Worm (Caenorhabditis elegans): Measurements from ENCODE around the gene cit-1.2.

- TF ChIP-seq ceh-9 (tag; optimal IDR thresholded peaks at IDR 0.05): no peak
- no peak for TF ChIP-seq pha-4 (tag; optimal IDR thresholded peaks at IDR 0.05)
- TF ChIP-seq ama-1 (optimal IDR thresholded peaks at IDR 0.05): no peak
- no peak for TF ChIP-seq dmd-4 (tag; optimal IDR thresholded peaks at IDR 0.05; ENCODE audit: borderline replicate concordance)
- no peak for TF ChIP-seq fkh-10 (GFP tag; optimal IDR thresholded peaks at IDR 0.05)
- TF ChIP-seq pqm-1 (tag; optimal IDR thresholded peaks at IDR 0.05): no peak
- TF ChIP-seq dve-1 (tag; optimal IDR thresholded peaks at IDR 0.05): no peak
These were observed 23.9 kb upstream of the cit-1.2 start, which contains the start of gene hrpk-2 for ce11 chrIII:7986585-7987171.
